Worm (Caenorhabditis elegans) whole organism, late embryonic: ENCODE measurements around the gene C44B9.3.

Experiments
- C08G9.2 ChIP-seq: sonication (generic microtip); optimal IDR thresholded peaks from 2 replicates; lab custom pipeline; 2016; ENCODE audit warnings: mild to moderate bottlenecking, missing genetic modification characterization, moderate library complexity, missing compliant biosample characterization
- F13H6.1 ChIP-seq: sonication (generic microtip); optimal IDR thresholded peaks from 2 replicates; lab custom pipeline; 2016; ENCODE audit warnings: missing genetic modification characterization, missing compliant biosample characterization
- T23F11.4 ChIP-seq: fragments of 200-800 bp; sonication (Bioruptor generic); optimal IDR thresholded peaks from 2 replicates; lab custom pipeline; 2018; ENCODE audit warnings: mild to moderate bottlenecking, missing genetic modification characterization, missing compliant biosample characterization
- ceh-14 ChIP-seq: sonication (generic microtip); optimal IDR thresholded peaks from 2 replicates; lab custom pipeline; 2016; ENCODE audit warnings: missing genotype, missing genetic modification characterization, missing compliant biosample characterization
- ceh-18 ChIP-seq: sonication (generic microtip); optimal IDR thresholded peaks from 2 replicates; lab custom pipeline; 2016; ENCODE audit warnings: missing genetic modification characterization, missing compliant biosample characterization
- ceh-19 ChIP-seq: fragments of 200-800 bp; sonication (Bioruptor generic); optimal IDR thresholded peaks from 2 replicates; lab custom pipeline; 2018; ENCODE audit warnings: mild to moderate bottlenecking, missing genetic modification characterization, missing compliant biosample characterization
- ceh-22 ChIP-seq: sonication (generic microtip); optimal IDR thresholded peaks from 2 replicates; lab custom pipeline; 2017; ENCODE audit warnings: missing biosample characterization, missing genetic modification characterization
- ceh-24 ChIP-seq: sonication (generic microtip); optimal IDR thresholded peaks from 2 replicates; lab custom pipeline; 2016; ENCODE audit warnings: mild to moderate bottlenecking, missing genetic modification characterization, missing compliant biosample characterization
- ceh-30 ChIP-seq: fragments of 150-350 bp; optimal IDR thresholded peaks from 2 replicates; lab custom pipeline; 2014; ENCODE audit warnings: missing biosample characterization, missing genetic modification characterization
- ceh-31 ChIP-seq: sonication (generic microtip); optimal IDR thresholded peaks from 2 replicates; lab custom pipeline; 2016; ENCODE audit warnings: missing genetic modification characterization, missing compliant biosample characterization
- ceh-45 ChIP-seq: fragments of 200-800 bp; sonication (Bioruptor generic); IDR thresholded peaks from 2 replicates; pipeline ENCODE4 v1.3.6; 2022; ENCODE audit warnings: missing genetic modification reagents, missing genetic modification characterization, missing compliant biosample characterization
- ceh-6 ChIP-seq: fragments of 200-800 bp; sonication (Bioruptor generic); optimal IDR thresholded peaks from 2 replicates; lab custom pipeline; 2018; ENCODE audit warnings: mild to moderate bottlenecking, missing genetic modification characterization, missing compliant biosample characterization
- che-1 ChIP-seq: sonication (generic microtip); optimal IDR thresholded peaks from 2 replicates; lab custom pipeline; 2016; ENCODE audit warnings: mild to moderate bottlenecking, missing genetic modification characterization, missing compliant biosample characterization
- dmd-4 ChIP-seq: sonication (generic microtip); optimal IDR thresholded peaks from 2 replicates; lab custom pipeline; 2016; ENCODE audit warnings: borderline replicate concordance, missing genetic modification characterization, missing compliant biosample characterization
- dve-1 ChIP-seq: sonication (generic microtip); optimal IDR thresholded peaks from 2 replicates; lab custom pipeline; 2017; ENCODE audit warnings: antibody characterized with exemption, mild to moderate bottlenecking, missing genetic modification characterization, missing compliant biosample characterization
- elt-2 ChIP-seq: sonication (generic microtip); optimal IDR thresholded peaks from 2 replicates; lab custom pipeline; 2016; ENCODE audit warnings: missing genetic modification reagents, missing genetic modification characterization, missing compliant biosample characterization
- ets-4 ChIP-seq: sonication (generic microtip); optimal IDR thresholded peaks from 2 replicates; lab custom pipeline; 2016; ENCODE audit warnings: missing genetic modification characterization, missing compliant biosample characterization
- fax-1 ChIP-seq: sonication (generic microtip); optimal IDR thresholded peaks from 2 replicates; lab custom pipeline; 2016; ENCODE audit warnings: missing genotype, missing genetic modification characterization, missing compliant biosample characterization
- gmeb-2 ChIP-seq: sonication (generic microtip); optimal IDR thresholded peaks from 2 replicates; lab custom pipeline; 2016; ENCODE audit warnings: missing genetic modification characterization, inconsistent platforms, missing compliant biosample characterization
- hlh-30 ChIP-seq: sonication (generic microtip); optimal IDR thresholded peaks from 2 replicates; lab custom pipeline; 2017; ENCODE audit warnings: antibody characterized with exemption, missing genetic modification characterization, missing compliant biosample characterization; ENCODE audit not compliant: insufficient read depth
- hlh-6 ChIP-seq: sonication (generic microtip); optimal IDR thresholded peaks from 2 replicates; lab custom pipeline; 2016; ENCODE audit warnings: missing genotype, missing genetic modification characterization, missing compliant biosample characterization
- mec-3 ChIP-seq: sonication (generic microtip); optimal IDR thresholded peaks from 2 replicates; lab custom pipeline; 2016; ENCODE audit warnings: borderline replicate concordance, missing genetic modification characterization, missing compliant biosample characterization
- nfya-1 ChIP-seq: sonication (generic microtip); optimal IDR thresholded peaks from 2 replicates; lab custom pipeline; 2017; ENCODE audit warnings: missing genetic modification characterization, mild to moderate bottlenecking, missing compliant biosample characterization, antibody characterized with exemption, moderate library complexity
- npax-4 ChIP-seq: sonication (generic microtip); optimal IDR thresholded peaks from 2 replicates; lab custom pipeline; 2016; ENCODE audit warnings: missing genetic modification characterization, missing compliant biosample characterization
- odd-2 ChIP-seq: sonication (generic microtip); optimal IDR thresholded peaks from 2 replicates; lab custom pipeline; 2017; ENCODE audit warnings: antibody characterized with exemption, mild to moderate bottlenecking, missing genetic modification characterization, missing compliant biosample characterization
- pax-1 ChIP-seq: fragments of 150-350 bp; optimal IDR thresholded peaks from 2 replicates; lab custom pipeline; 2014; ENCODE audit warnings: missing biosample characterization, missing genetic modification characterization
- pha-2 ChIP-seq: sonication (generic microtip); optimal IDR thresholded peaks from 2 replicates; lab custom pipeline; 2017; ENCODE audit warnings: mild to moderate bottlenecking, missing genetic modification characterization, missing compliant biosample characterization
- pha-4 ChIP-seq: fragments of 150-350 bp; optimal IDR thresholded peaks from 2 replicates; lab custom pipeline; 2018; ENCODE audit warnings: missing biosample characterization, missing genetic modification reagents, missing genetic modification characterization
- ref-2 ChIP-seq: sonication (generic microtip); optimal IDR thresholded peaks from 2 replicates; lab custom pipeline; 2016; ENCODE audit warnings: missing genetic modification characterization, missing compliant biosample characterization
- rnt-1 ChIP-seq: sonication (generic microtip); optimal IDR thresholded peaks from 2 replicates; lab custom pipeline; 2016; ENCODE audit warnings: missing genetic modification characterization, missing compliant biosample characterization
- sdc-2 ChIP-seq: sonication (generic microtip); optimal IDR thresholded peaks from 2 replicates; lab custom pipeline; 2016; ENCODE audit warnings: missing genotype, missing genetic modification characterization, missing compliant biosample characterization
- sox-4 ChIP-seq: sonication (generic microtip); optimal IDR thresholded peaks from 2 replicates; lab custom pipeline; 2017; ENCODE audit warnings: mild to moderate bottlenecking, missing genetic modification characterization, inconsistent platforms, missing compliant biosample characterization
- unc-42 ChIP-seq: sonication (generic microtip); optimal IDR thresholded peaks from 2 replicates; lab custom pipeline; 2016; ENCODE audit warnings: missing genotype, missing genetic modification characterization, missing compliant biosample characterization
- unc-55 ChIP-seq: sonication (generic microtip); optimal IDR thresholded peaks from 2 replicates; lab custom pipeline; 2017; ENCODE audit warnings: missing biosample characterization, missing genetic modification reagents, missing genetic modification characterization
- ztf-16 ChIP-seq: sonication (generic microtip); optimal IDR thresholded peaks from 2 replicates; lab custom pipeline; 2017; ENCODE audit warnings: missing genetic modification characterization, missing compliant biosample characterization

C44B9.3 gene

ce11 chrIII:10905112-10905511, 25.1 kb upstream of the C44B9.3 start:
- TF ChIP-seq unc-42 (tag; lab: Kevin White, UChicago) (peak; percentile 68), ceh-14 (peak; percentile 26), ceh-24 (tag; lab: Kevin White, UChicago) (no peak), ceh-31 (peak; percentile 45), ceh-6 (GFP tag; lab: Kevin White, UChicago) (no peak), unc-55 (peak; percentile 96), nfya-1 (tag; lab: Kevin White, UChicago) (peak; percentile 35)
- TF ChIP-seq, all 69 proteins: peak for 5

- TF ChIP-seq fax-1 (tag; lab: Kevin White, UChicago) (no peak), npax-4 (no peak), ceh-19 (no peak), sdc-2 (no peak), hlh-30 (tag; lab: Kevin White, UChicago) (no peak), ceh-45 (no peak), odd-2 (tag; lab: Kevin White, UChicago) (no peak), che-1 (tag; lab: Kevin White, UChicago) (no peak), gmeb-2 (tag; lab: Kevin White, UChicago) (no peak), ceh-30 (no peak), ref-2 (no peak), elt-2 (tag; lab: Kevin White, UChicago) (no peak), C08G9.2 (tag; lab: Kevin White, UChicago) (no peak), dve-1 (tag; lab: Kevin White, UChicago) (no peak), sox-4 (tag; lab: Kevin White, UChicago) (no peak), mec-3 (tag; lab: Kevin White, UChicago) (no peak), ceh-31 (no peak), ceh-18 (no peak)
These were observed 24.5 kb upstream of the C44B9.3 start for ce11 chrIII:10904320-10904961.

ce11 chrIII:10903009-10903609, 23.1 kb upstream of the C44B9.3 start:
- no peak for TF ChIP-seq ztf-16
- TF ChIP-seq gmeb-2 (tag; lab: Kevin White, UChicago), result no peak
- no peak for TF ChIP-seq T23F11.4 (GFP tag; lab: Kevin White, UChicago)
- TF ChIP-seq pha-4, result no peak
- no peak for TF ChIP-seq ets-4
- no peak for TF ChIP-seq sox-4 (tag; lab: Kevin White, UChicago)
- TF ChIP-seq pax-1, result no peak
- TF ChIP-seq rnt-1, result no peak
- no peak for TF ChIP-seq ref-2
- no peak for TF ChIP-seq F13H6.1 (tag; lab: Kevin White, UChicago)
- TF ChIP-seq hlh-6 (tag; lab: Kevin White, UChicago), result no peak
- TF ChIP-seq ceh-22 (tag; lab: Kevin White, UChicago), result no peak

- TF ChIP-seq pha-2 (tag; lab: Kevin White, UChicago) (no peak), unc-42 (tag; lab: Kevin White, UChicago) (no peak), dmd-4 (tag; lab: Kevin White, UChicago) (no peak)
These were observed 22.4 kb upstream of the C44B9.3 start, which contains the start of gene unc-119 for ce11 chrIII:10902341-10902740. Gene unc-119 (plus strand): TSS chrIII:10902641.
